Worm (Caenorhabditis elegans) whole organism, L1 larva: Measurements from ENCODE around the gene rad-54.B.

Experiments
- C16A3.4 ChIP-seq: fragments of 150-350 bp; optimal IDR thresholded peaks from 2 replicates; lab custom pipeline; 2014; ENCODE audit warnings: missing biosample characterization, missing genetic modification characterization
- C34B4.2 ChIP-seq: sonication (generic microtip); optimal IDR thresholded peaks from 2 replicates; lab custom pipeline; 2017; ENCODE audit warnings: mild to moderate bottlenecking, missing genetic modification characterization, missing compliant biosample characterization
- F16B12.6 ChIP-seq: fragments of 150-350 bp; optimal IDR thresholded peaks from 2 replicates; lab custom pipeline; 2014; ENCODE audit warnings: missing biosample characterization, missing genetic modification characterization
- Y116A8C.19 ChIP-seq: sonication (generic microtip); optimal IDR thresholded peaks from 2 replicates; lab custom pipeline; 2016; ENCODE audit warnings: missing compliant biosample characterization, missing genetic modification characterization, borderline replicate concordance
- aly-2 ChIP-seq: fragments of 150-350 bp; optimal IDR thresholded peaks from 2 replicates; lab custom pipeline; 2014; ENCODE audit warnings: missing biosample characterization, missing genetic modification characterization
- ceh-63 ChIP-seq: fragments of 200-800 bp; sonication (Bioruptor generic); optimal IDR thresholded peaks from 2 replicates; lab custom pipeline; 2018; ENCODE audit warnings: mild to moderate bottlenecking, missing genetic modification characterization, missing compliant biosample characterization
- ceh-88 ChIP-seq: fragments of 200-800 bp; sonication (Bioruptor generic); IDR thresholded peaks from 2 replicates; pipeline ENCODE4 v1.3.6; 2022; ENCODE audit warnings: missing genetic modification characterization, missing compliant biosample characterization
- ceh-90 ChIP-seq: sonication (generic microtip); optimal IDR thresholded peaks from 2 replicates; lab custom pipeline; 2016; ENCODE audit warnings: missing genetic modification characterization, missing compliant biosample characterization
- ces-1 ChIP-seq: fragments of 150-350 bp; optimal IDR thresholded peaks from 2 replicates; lab custom pipeline; 2014; ENCODE audit warnings: missing biosample characterization, missing genetic modification reagents, missing genetic modification characterization
- dpl-1 ChIP-seq, 3 experiments: fragments of 150-350 bp in 2 of 3; sonication (generic microtip) in 1 of 3; optimal IDR thresholded peaks; 2 replicates each; lab custom pipeline; 2014 to 2017; ENCODE audit warnings: missing biosample characterization in 3 of 3, missing genetic modification characterization in 3 of 3, missing genetic modification reagents in 3 of 3
- efl-1 ChIP-seq, 4 experiments: fragments of 150-350 bp; optimal IDR thresholded peaks in 3 of 4; peaks in 1 of 4; 1 replicate in 1 of 4; 2 replicates in 3 of 4; lab custom pipeline; 2014; ENCODE audit warnings: missing biosample characterization in 2 of 4, missing genetic modification characterization in 2 of 4, missing genetic modification reagents in 2 of 4
- efl-3 ChIP-seq: fragments of 200-800 bp; sonication (Bioruptor generic); optimal IDR thresholded peaks from 2 replicates; lab custom pipeline; 2018; ENCODE audit warnings: mild to moderate bottlenecking, missing genetic modification characterization, missing compliant biosample characterization
- egl-13 ChIP-seq: sonication (generic microtip); optimal IDR thresholded peaks from 2 replicates; lab custom pipeline; 2016; ENCODE audit warnings: missing genotype, missing genetic modification reagents, missing genetic modification characterization, missing compliant biosample characterization
- egl-27 ChIP-seq, 2 experiments: fragments of 150-350 bp in 1 of 2; sonication (generic microtip); optimal IDR thresholded peaks; 3 replicates each; lab custom pipeline; 2017 to 2018; ENCODE audit warnings: missing biosample characterization in 2 of 2, missing genetic modification characterization in 2 of 2, missing genetic modification reagents in 2 of 2
- elt-2 ChIP-seq: sonication (generic microtip); optimal IDR thresholded peaks from 2 replicates; lab custom pipeline; 2016; ENCODE audit warnings: missing genetic modification characterization, mild to moderate bottlenecking, inconsistent platforms, missing compliant biosample characterization, missing genetic modification reagents
- ets-5 ChIP-seq: fragments of 200-800 bp; sonication (Bioruptor generic); IDR thresholded peaks from 2 replicates; pipeline ENCODE4 v1.3.6; 2022; ENCODE audit warnings: missing genetic modification characterization, missing compliant biosample characterization
- fkh-4 ChIP-seq: sonication (generic microtip); optimal IDR thresholded peaks from 2 replicates; lab custom pipeline; 2016; ENCODE audit warnings: missing compliant biosample characterization, missing genetic modification characterization, borderline replicate concordance
- fos-1 ChIP-seq: fragments of 150-350 bp; optimal IDR thresholded peaks from 2 replicates; lab custom pipeline; 2014; ENCODE audit warnings: missing biosample characterization, missing genetic modification characterization
- grh-1 ChIP-seq: fragments of 200-800 bp; sonication (Bioruptor generic); IDR thresholded peaks from 2 replicates; pipeline ENCODE4 v1.3.6; 2022; ENCODE audit warnings: missing genetic modification reagents, missing genetic modification characterization, missing compliant biosample characterization
- hlh-17 ChIP-seq: fragments of 200-800 bp; sonication (Bioruptor generic); optimal IDR thresholded peaks from 2 replicates; lab custom pipeline; 2018; ENCODE audit warnings: missing genetic modification characterization, mild to moderate bottlenecking, missing compliant biosample characterization, moderate library complexity, borderline replicate concordance
- isw-1 ChIP-seq: fragments of 200-800 bp; sonication (Bioruptor generic); IDR thresholded peaks from 2 replicates; pipeline ENCODE4 v1.3.6; 2022; ENCODE audit warnings: missing genetic modification characterization, missing compliant biosample characterization
- lin-39 ChIP-seq: fragments of 150-350 bp; optimal IDR thresholded peaks from 2 replicates; lab custom pipeline; 2014; ENCODE audit warnings: missing biosample characterization, missing genetic modification reagents, missing genetic modification characterization
- lir-3 ChIP-seq: sonication (generic microtip); optimal IDR thresholded peaks from 2 replicates; lab custom pipeline; 2016; ENCODE audit warnings: mild to moderate bottlenecking, missing genetic modification characterization, moderate library complexity, missing compliant biosample characterization; ENCODE audit not compliant: poor library complexity
- lsy-2 ChIP-seq, 2 experiments: fragments of 150-350 bp; optimal IDR thresholded peaks; 2 replicates each; lab custom pipeline; 2014; ENCODE audit warnings: missing biosample characterization in 2 of 2, missing genetic modification characterization in 2 of 2
- mdl-1 ChIP-seq, 2 experiments: fragments of 150-350 bp; optimal IDR thresholded peaks; 2 replicates each; lab custom pipeline; 2014 to 2017; ENCODE audit warnings: missing biosample characterization in 2 of 2, missing genetic modification characterization in 2 of 2, inconsistent platforms in 1 of 2
- nhr-11 ChIP-seq: fragments of 150-350 bp; optimal IDR thresholded peaks from 2 replicates; lab custom pipeline; 2014; ENCODE audit warnings: missing biosample characterization, missing genetic modification characterization
- nhr-19 ChIP-seq: fragments of 200-800 bp; sonication (Bioruptor generic); conservative IDR thresholded peaks from 2 replicates; pipeline ENCODE4 v1.3.6; 2022; ENCODE audit warnings: missing genetic modification characterization, missing compliant biosample characterization
- nhr-20 ChIP-seq: sonication (generic microtip); optimal IDR thresholded peaks from 2 replicates; lab custom pipeline; 2016; ENCODE audit warnings: mild to moderate bottlenecking, missing genetic modification characterization, missing compliant biosample characterization
- nhr-237 ChIP-seq: fragments of 150-350 bp; optimal IDR thresholded peaks from 2 replicates; lab custom pipeline; 2014; ENCODE audit warnings: missing biosample characterization, missing genetic modification characterization
- nhr-71 ChIP-seq: sonication (generic microtip); optimal IDR thresholded peaks from 2 replicates; lab custom pipeline; 2016; ENCODE audit warnings: mild to moderate bottlenecking, missing genetic modification characterization, moderate library complexity, missing compliant biosample characterization
- nhr-77 ChIP-seq: fragments of 150-350 bp; optimal IDR thresholded peaks from 2 replicates; lab custom pipeline; 2014; ENCODE audit warnings: missing biosample characterization, missing genetic modification characterization
- pag-3 ChIP-seq: sonication (generic microtip); optimal IDR thresholded peaks from 2 replicates; lab custom pipeline; 2017; ENCODE audit warnings: missing genetic modification characterization, mild to moderate bottlenecking, missing compliant biosample characterization, antibody characterized with exemption, borderline replicate concordance; ENCODE audit not compliant: insufficient read depth
- pax-3 ChIP-seq: fragments of 200-800 bp; sonication (Bioruptor generic); optimal IDR thresholded peaks from 2 replicates; lab custom pipeline; 2018; ENCODE audit warnings: mild to moderate bottlenecking, missing genetic modification characterization, moderate library complexity, missing compliant biosample characterization
- snu-23 ChIP-seq: sonication (generic microtip); optimal IDR thresholded peaks from 2 replicates; lab custom pipeline; 2016; ENCODE audit warnings: missing genetic modification characterization, missing compliant biosample characterization
- sox-4 ChIP-seq: sonication (generic microtip); optimal IDR thresholded peaks from 2 replicates; lab custom pipeline; 2016; ENCODE audit warnings: missing genetic modification characterization, missing compliant biosample characterization
- tbx-2 ChIP-seq: sonication (generic microtip); optimal IDR thresholded peaks from 2 replicates; lab custom pipeline; 2016; ENCODE audit warnings: missing genetic modification characterization, missing compliant biosample characterization
- tlp-1 ChIP-seq: fragments of 150-350 bp; optimal IDR thresholded peaks from 2 replicates; lab custom pipeline; 2014; ENCODE audit warnings: missing biosample characterization, missing genetic modification characterization
- unc-30 ChIP-seq: sonication (generic microtip); optimal IDR thresholded peaks from 2 replicates; lab custom pipeline; 2017; ENCODE audit warnings: missing biosample characterization, missing genetic modification characterization
- unc-98 ChIP-seq: fragments of 200-800 bp; sonication (Bioruptor generic); IDR thresholded peaks from 2 replicates; pipeline ENCODE4 v1.3.6; 2022; ENCODE audit warnings: missing genetic modification characterization, missing compliant biosample characterization
- xbp-1 ChIP-seq: sonication (generic microtip); optimal IDR thresholded peaks from 2 replicates; lab custom pipeline; 2016; ENCODE audit warnings: missing genetic modification characterization, missing compliant biosample characterization

rad-54.B gene

DNA sequence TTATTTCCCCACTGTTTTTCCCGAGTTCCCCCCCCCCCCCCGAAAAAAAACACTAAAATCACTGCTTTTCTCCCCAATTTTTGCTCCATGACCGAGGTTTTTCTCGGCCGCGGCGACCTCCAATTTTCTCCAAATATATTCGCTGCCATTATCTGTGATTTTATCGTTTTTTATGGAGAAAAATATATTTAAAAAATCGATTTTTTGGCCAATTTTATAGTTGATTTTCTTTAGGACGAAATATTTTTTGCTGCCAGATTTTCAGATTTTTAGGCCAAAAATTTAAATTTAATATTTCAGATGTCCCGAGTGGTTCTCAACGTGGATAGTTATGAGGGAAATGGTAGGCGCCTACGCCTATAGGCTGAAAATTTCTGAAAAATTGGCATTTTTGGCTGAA is at the start of gene rad-54.B:
TSS of gene rad-54.B (plus strand) at position 301 of the 400 bp plus-strand sequence.
- TF ChIP-seq ceh-63 (GFP tag; lab: Kevin White, UChicago) = no peak
- no peak for TF ChIP-seq efl-1 (optimal IDR thresholded peaks at IDR 0.05; lab: Kevin White, UChicago)
- peak in 1 of 2 experiments; percentile 51 for TF ChIP-seq efl-1 (GFP tag; optimal IDR thresholded peaks at IDR 0.05 in 1 of 2; lab: Kevin White, UChicago)
- TF ChIP-seq, all 84 proteins: peak for 1

DNA sequence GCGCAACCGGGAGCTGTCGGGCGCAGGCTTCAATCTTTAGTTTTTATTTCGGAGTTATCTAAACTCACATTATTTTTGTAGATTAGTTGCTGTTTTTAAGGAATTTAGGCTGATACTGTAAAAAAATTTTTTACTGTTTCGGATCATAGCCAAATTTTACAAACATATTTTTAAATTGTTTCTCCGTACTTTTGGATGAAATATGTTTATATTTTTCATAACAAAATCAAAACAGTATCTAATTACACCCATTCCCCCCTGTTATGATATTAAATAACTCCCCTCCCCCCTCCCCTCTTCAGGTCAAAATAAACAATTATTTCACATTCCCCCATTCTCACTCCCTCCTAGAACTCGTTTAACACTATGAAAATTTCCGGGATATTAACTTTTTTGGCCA is 34.1 kb upstream of the rad-54.B start, which contains the start of gene Y116A8C.3:
TSS of gene Y116A8C.3 (plus strand) at position 301 of the 400 bp plus-strand sequence.
- TF ChIP-seq C16A3.4 (no peak), unc-98 (GFP tag; lab: Robert Waterston, UW) (no peak), nhr-20 (tag; lab: Kevin White, UChicago) (no peak), tbx-2 (no peak), mdl-1 (tag; optimal IDR thresholded peaks at IDR 0.05; lab: Kevin White, UChicago) (no peak), fkh-4 (tag; lab: Kevin White, UChicago) (no peak), aly-2 (no peak), ceh-90 (tag; lab: Kevin White, UChicago) (no peak), hlh-17 (GFP tag; lab: Kevin White, UChicago) (no peak), nhr-237 (no peak), lsy-2 (tag; optimal IDR thresholded peaks at IDR 0.05; lab: Kevin White, UChicago) (no peak), pag-3 (tag; lab: Kevin White, UChicago) (no peak), egl-27 (tag; optimal IDR thresholded peaks at IDR 0.05; lab: Kevin White, UChicago) (no peak), nhr-71 (tag; lab: Kevin White, UChicago) (no peak), egl-13 (tag; lab: Kevin White, UChicago) (no peak), nhr-19 (no peak), grh-1 (no peak), snu-23 (no peak), ets-5 (GFP tag; lab: Robert Waterston, UW) (no peak), ceh-88 (GFP tag; lab: Robert Waterston, UW) (no peak)

DNA sequence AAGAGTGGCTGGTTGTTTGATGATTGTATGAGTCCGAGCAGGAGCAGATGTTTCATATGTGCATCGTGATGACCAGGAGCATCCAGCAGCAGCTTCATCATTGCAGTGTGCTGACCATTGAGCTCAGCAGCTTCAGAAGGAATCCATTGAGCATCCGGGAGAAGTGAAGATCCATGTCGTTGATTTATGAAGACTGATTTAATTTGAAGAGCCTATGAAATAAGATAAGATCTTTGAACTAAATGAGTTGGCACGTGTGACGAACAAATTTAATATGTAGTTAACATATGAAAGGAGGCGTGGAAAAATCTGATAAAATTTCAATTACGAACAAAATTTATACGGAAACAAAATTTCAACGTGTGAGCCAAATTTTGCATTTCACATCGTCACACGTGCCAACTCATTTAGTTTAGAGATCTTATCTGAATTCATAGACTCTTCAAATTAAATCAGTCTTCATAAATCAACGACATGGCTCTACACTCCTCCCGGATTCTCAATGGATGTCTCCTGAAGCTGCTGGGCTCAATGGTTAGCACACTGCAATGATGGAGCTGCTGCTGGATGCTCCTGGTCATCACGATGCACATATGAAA is 31.9 kb upstream of the rad-54.B start, which contains the start of the genes Y116A8C.469 and Y116A8C.468:
TSS of gene Y116A8C.469 (minus strand) at position 101 of the 599 bp plus-strand sequence.
TSS of gene Y116A8C.468 (plus strand) at position 549 of the 599 bp plus-strand sequence.
- TF ChIP-seq dpl-1 (GFP tag; optimal IDR thresholded peaks at IDR 0.05; lab: Kevin White, UChicago) (no peak), pag-3 (tag; lab: Kevin White, UChicago) (no peak), efl-1 (optimal IDR thresholded peaks at IDR 0.05; lab: Kevin White, UChicago) (no peak), efl-1 (GFP tag; optimal IDR thresholded peaks at IDR 0.05 in 1 of 2; lab: Kevin White, UChicago) (peak in 1 of 2 experiments; percentile 23), pax-3 (tag; lab: Kevin White, UChicago) (no peak), C34B4.2 (tag; lab: Kevin White, UChicago) (no peak), efl-3 (GFP tag; lab: Kevin White, UChicago) (no peak)
- TF ChIP-seq, all 84 proteins: peak for 1

DNA sequence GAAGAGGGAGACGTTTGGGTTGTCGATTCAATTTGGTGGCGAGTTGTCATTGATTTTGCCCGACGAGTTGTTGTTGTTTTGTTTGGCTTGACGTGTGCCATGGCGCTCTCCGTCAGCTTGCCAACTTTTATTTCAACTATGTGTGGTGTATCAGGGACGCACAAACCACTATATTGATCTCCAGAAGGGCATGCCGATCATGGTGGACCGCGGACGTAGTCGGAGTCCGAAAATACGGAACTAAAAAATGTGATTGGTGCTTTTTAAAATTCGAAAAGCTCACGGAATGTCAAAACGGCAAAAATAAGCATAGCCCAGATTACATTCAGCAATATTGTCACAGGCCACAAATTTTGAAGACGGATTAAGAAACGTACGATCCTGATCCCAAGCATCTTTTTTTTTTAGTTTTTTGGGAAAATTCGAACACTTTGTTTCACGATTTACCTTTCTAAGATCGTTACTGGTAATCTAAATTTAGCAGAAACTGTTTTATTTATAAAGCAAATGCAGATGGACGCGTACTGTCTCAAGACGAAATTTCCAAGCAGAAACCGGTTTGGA is 30.6 kb upstream of the rad-54.B start, which contains the start of the genes Y116A8C.470 and Y116A8C.463:
TSS of gene Y116A8C.470 (minus strand) at position 101 of the 564 bp plus-strand sequence.
TSS of gene Y116A8C.463 (plus strand) at position 514 of the 564 bp plus-strand sequence.
- TF ChIP-seq Y116A8C.19 (tag; lab: Kevin White, UChicago) (no peak), F16B12.6 (tag; lab: Kevin White, UChicago) (no peak), hlh-17 (GFP tag; lab: Kevin White, UChicago) (no peak), ces-1 (no peak), fkh-4 (tag; lab: Kevin White, UChicago) (no peak), sox-4 (tag; lab: Kevin White, UChicago) (no peak), C34B4.2 (tag; lab: Kevin White, UChicago) (no peak), ceh-88 (GFP tag; lab: Robert Waterston, UW) (no peak), nhr-11 (no peak), nhr-77 (tag; lab: Kevin White, UChicago) (no peak), tlp-1 (no peak), unc-98 (GFP tag; lab: Robert Waterston, UW) (no peak), fos-1 (tag; lab: Kevin White, UChicago) (no peak), lir-3 (tag; lab: Kevin White, UChicago) (no peak), xbp-1 (tag; lab: Kevin White, UChicago) (no peak), lsy-2 (tag; optimal IDR thresholded peaks at IDR 0.05; lab: Kevin White, UChicago) (no peak), lin-39 (tag; lab: Kevin White, UChicago) (no peak), elt-2 (no peak), unc-30 (tag; lab: Kevin White, UChicago) (no peak), isw-1 (GFP tag; lab: Robert Waterston, UW) (no peak)
